Worm (Caenorhabditis elegans): Measurements from ENCODE around the gene dyf-4.

- TF ChIP-seq unc-39 (tag; optimal IDR thresholded peaks at IDR 0.05) (no peak), ztf-11 (tag; optimal IDR thresholded peaks at IDR 0.05) (no peak), elt-2 (tag; optimal IDR thresholded peaks at IDR 0.05) (no peak)
These were observed 15.2 kb upstream of the dyf-4 start, which contains the start of gene F45D3.2 for ce11 chrV:12540739-12541138.
